Worm (Caenorhabditis elegans) whole organism, early embryonic: ENCODE data around the gene C05C10.2.
A peak's percentile ranks its signal among the peaks of the same experiment; 100 is the strongest.

Experiments
- B0310.2 ChIP-seq: sonication (generic microtip); optimal IDR thresholded peaks from 2 replicates; lab custom pipeline; 2016; ENCODE audit warnings: mild to moderate bottlenecking, missing genetic modification characterization, missing compliant biosample characterization
- F13C5.2 ChIP-seq: sonication (generic microtip); optimal IDR thresholded peaks from 2 replicates; lab custom pipeline; 2017; ENCODE audit warnings: mild to moderate bottlenecking, missing genetic modification characterization, inconsistent platforms, missing compliant biosample characterization
- aly-1 ChIP-seq: sonication (generic microtip); optimal IDR thresholded peaks from 2 replicates; lab custom pipeline; 2016; ENCODE audit warnings: missing genetic modification characterization, missing compliant biosample characterization
- ama-1 ChIP-seq: fragments of 150-350 bp; optimal IDR thresholded peaks from 2 replicates; lab custom pipeline; 2014
- ceh-13 ChIP-seq: fragments of 200-800 bp; sonication (Bioruptor generic); optimal IDR thresholded peaks from 2 replicates; lab custom pipeline; 2018; ENCODE audit warnings: mild to moderate bottlenecking, missing genetic modification characterization, missing compliant biosample characterization
- ceh-36 ChIP-seq: sonication (generic microtip); optimal IDR thresholded peaks from 2 replicates; lab custom pipeline; 2016; ENCODE audit warnings: missing genetic modification characterization, inconsistent platforms, missing compliant biosample characterization
- ets-7 ChIP-seq: sonication (generic microtip); optimal IDR thresholded peaks from 2 replicates; lab custom pipeline; 2016; ENCODE audit warnings: missing genotype, missing genetic modification characterization, missing compliant biosample characterization
- flt-1 ChIP-seq: fragments of 200-800 bp; sonication (Bioruptor generic); IDR thresholded peaks from 2 replicates; pipeline ENCODE4 v1.3.6; 2022; ENCODE audit warnings: missing genetic modification characterization, missing compliant biosample characterization
- hmbx-1 ChIP-seq: sonication (generic microtip); optimal IDR thresholded peaks from 2 replicates; lab custom pipeline; 2016; ENCODE audit warnings: mild to moderate bottlenecking, missing genetic modification characterization, missing compliant biosample characterization
- hmg-4 ChIP-seq: fragments of 200-800 bp; sonication (Bioruptor generic); optimal IDR thresholded peaks from 2 replicates; lab custom pipeline; 2018; ENCODE audit warnings: mild to moderate bottlenecking, missing genetic modification characterization, missing compliant biosample characterization
- hnd-1 ChIP-seq: sonication (generic microtip); optimal IDR thresholded peaks from 2 replicates; lab custom pipeline; 2016; ENCODE audit warnings: missing genetic modification characterization, missing compliant biosample characterization
- pes-1 ChIP-seq: fragments of 200-800 bp; sonication (Bioruptor generic); IDR thresholded peaks from 2 replicates; pipeline ENCODE4 v1.3.6; 2022; ENCODE audit warnings: missing genetic modification reagents, missing genetic modification characterization, missing compliant biosample characterization
- scrt-1 ChIP-seq: fragments of 200-800 bp; sonication (Bioruptor generic); IDR thresholded peaks from 2 replicates; pipeline ENCODE4 v1.3.6; 2022; ENCODE audit warnings: missing genetic modification characterization, missing compliant biosample characterization
- sea-1 ChIP-seq: fragments of 200-800 bp; sonication (Bioruptor generic); conservative IDR thresholded peaks from 2 replicates; pipeline ENCODE4 v1.3.6; 2022; ENCODE audit warnings: missing genetic modification characterization, missing compliant biosample characterization
- tbx-11 ChIP-seq: fragments of 200-800 bp; sonication (Bioruptor generic); IDR thresholded peaks from 2 replicates; pipeline ENCODE4 v1.3.6; 2022; ENCODE audit warnings: missing genetic modification characterization, missing compliant biosample characterization
- tbx-37 ChIP-seq: fragments of 200-800 bp; sonication (Bioruptor generic); conservative IDR thresholded peaks from 2 replicates; pipeline ENCODE4 v1.3.6; 2022; ENCODE audit warnings: missing genetic modification reagents, missing genetic modification characterization, missing compliant biosample characterization
- tra-4 ChIP-seq: sonication (generic microtip); optimal IDR thresholded peaks from 2 replicates; lab custom pipeline; 2017; ENCODE audit warnings: missing genetic modification characterization, missing compliant biosample characterization

Gene C05C10.2

DNA sequence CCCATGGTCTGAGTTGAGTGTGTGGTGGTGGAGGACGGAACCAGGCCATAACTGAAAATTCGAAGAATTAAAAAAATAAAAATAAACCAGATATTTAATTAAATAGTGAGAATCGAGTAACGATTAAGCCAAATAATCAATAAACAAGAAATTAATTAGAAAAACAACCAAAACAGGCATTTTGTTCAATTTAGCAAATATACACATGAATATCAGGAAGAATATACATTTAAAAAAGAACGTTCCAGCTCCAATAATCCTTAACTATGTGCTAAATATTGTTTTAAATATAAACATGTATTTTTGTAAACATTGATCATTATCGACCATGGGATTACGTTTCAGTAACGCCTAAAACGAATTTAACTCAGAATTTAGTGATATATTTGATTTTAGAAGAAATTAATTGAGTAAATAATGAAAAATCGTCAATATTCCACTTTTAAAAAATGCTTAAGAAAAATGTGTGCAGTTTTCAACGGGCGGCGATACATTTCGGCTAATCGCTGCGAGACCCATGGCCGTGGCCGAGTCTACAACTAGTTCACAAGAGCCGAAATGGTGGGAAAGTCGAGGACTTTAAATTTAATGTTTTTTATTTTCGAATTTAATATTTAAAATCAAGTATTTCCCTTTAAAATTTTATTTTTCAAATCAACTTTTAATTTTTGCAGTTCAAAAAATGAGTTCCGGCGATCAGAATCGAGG lies 46.1 kb downstream of the C05C10.2 start, which contains the start of the genes R53.4 and psf-1:
Gene R53.4 (minus strand): TSS at position 51 of the 708 bp plus-strand sequence.
Gene psf-1 (plus strand): TSS at position 675 of the 708 bp plus-strand sequence.
- TF ChIP-seq flt-1 (GFP tag; lab: Robert Waterston, UW): no peak
- peak; percentile 57; the same call in 1 of the 2 replicates for TF ChIP-seq tbx-37
- no peak for TF ChIP-seq ets-7 (tag; lab: Kevin White, UChicago)
- TF ChIP-seq pes-1 (GFP tag; lab: Robert Waterston, UW): 0 out of 2 replicates have a peak, but pooled peaks have one; percentile 33

DNA sequence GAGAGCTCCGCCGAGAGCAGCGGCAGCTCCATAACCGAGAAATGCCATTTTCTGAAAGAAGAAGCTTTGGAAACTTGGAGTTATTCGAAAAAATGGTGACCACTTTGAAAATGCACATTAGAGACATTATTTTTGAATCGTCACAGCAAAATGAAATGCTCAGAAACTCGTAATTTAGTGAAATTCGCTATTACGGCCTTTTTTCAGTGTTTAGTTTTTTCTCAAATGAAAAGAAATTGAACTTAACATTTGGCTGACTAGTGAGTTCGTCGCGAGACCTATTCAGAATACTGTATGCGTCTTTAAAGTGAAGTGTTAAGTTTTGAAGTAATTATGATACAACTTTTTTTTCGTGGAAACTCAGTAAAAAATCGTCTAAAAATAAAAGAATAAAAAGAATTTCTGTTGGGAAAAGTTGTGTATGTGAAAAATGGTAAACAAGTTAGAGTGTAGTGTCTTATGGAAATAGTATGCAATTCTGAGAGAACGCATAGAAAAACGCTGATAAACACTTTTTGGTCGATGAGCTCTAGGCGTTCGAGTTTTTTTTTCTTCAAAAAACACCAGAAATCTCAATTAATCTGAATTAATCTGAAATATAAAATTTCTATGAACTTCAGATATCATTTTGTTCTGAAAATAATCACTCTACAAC lies 48.5 kb downstream of the C05C10.2 start, which contains the start of gene R53.5:
Gene R53.5 (minus strand): TSS at position 51 of the 655 bp plus-strand sequence.
- TF ChIP-seq ets-7 (tag; lab: Kevin White, UChicago) (no peak), flt-1 (GFP tag; lab: Robert Waterston, UW) (no peak), ceh-13 (GFP tag; lab: Kevin White, UChicago) (no peak), tbx-37 (no peak), aly-1 (tag; lab: Kevin White, UChicago) (no peak), pes-1 (GFP tag; lab: Robert Waterston, UW) (no peak), tbx-11 (GFP tag; lab: Robert Waterston, UW) (no peak), F13C5.2 (tag; lab: Kevin White, UChicago) (no peak)

- TF ChIP-seq ama-1 (lab: Kevin White, UChicago) (no peak), hnd-1 (tag; lab: Kevin White, UChicago) (no peak), F13C5.2 (tag; lab: Kevin White, UChicago) (no peak), sea-1 (GFP tag; lab: Robert Waterston, UW) (no peak), pes-1 (GFP tag; lab: Robert Waterston, UW) (no peak), aly-1 (tag; lab: Kevin White, UChicago) (no peak), tra-4 (no peak), B0310.2 (no peak), hmg-4 (no peak), tbx-37 (no peak), hmbx-1 (no peak), scrt-1 (GFP tag; lab: Robert Waterston, UW) (no peak), ceh-36 (tag; lab: Kevin White, UChicago) (no peak), ets-7 (tag; lab: Kevin White, UChicago) (no peak), ceh-13 (GFP tag; lab: Kevin White, UChicago) (no peak)
Measured at ce11 chrII:9974210-9974609, 52.2 kb downstream of the C05C10.2 start.

- TF ChIP-seq tra-4: no peak
- TF ChIP-seq ets-7 (tag; lab: Kevin White, UChicago): no peak
- TF ChIP-seq ceh-36 (tag; lab: Kevin White, UChicago): no peak
- no peak for TF ChIP-seq ceh-13 (GFP tag; lab: Kevin White, UChicago)
Measured at ce11 chrII:9974967-9975366, 52.9 kb downstream of the C05C10.2 start, which contains the start of gene aakg-5. aakg-5 (minus strand) TSS chrII:9975125.

DNA sequence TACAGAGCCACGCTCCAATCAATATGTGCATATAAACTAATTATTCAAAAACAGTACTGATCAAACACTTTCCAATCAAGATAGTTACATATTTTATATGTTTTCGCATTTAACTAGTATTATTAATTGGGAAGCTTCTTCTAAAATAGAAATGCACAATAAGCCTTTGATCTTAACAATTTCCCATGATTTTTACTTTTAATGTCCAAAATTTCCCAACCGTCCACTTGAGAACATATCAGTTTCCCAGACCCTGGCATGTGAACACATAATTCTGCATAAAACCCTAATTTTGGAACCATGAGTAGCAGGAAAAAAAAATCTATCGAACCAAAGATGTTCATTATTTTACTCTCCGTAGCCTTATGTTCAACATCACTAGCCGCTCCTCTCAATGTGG lies 54.4 kb downstream of the C05C10.2 start, which contains the start of gene R53.8:
Gene R53.8 (plus strand): TSS at position 301 of the 400 bp plus-strand sequence.
- no peak for TF ChIP-seq tbx-11 (GFP tag; lab: Robert Waterston, UW)
- no peak for TF ChIP-seq tbx-37
- TF ChIP-seq hmbx-1: no peak
- TF ChIP-seq sea-1 (GFP tag; lab: Robert Waterston, UW): no peak
- TF ChIP-seq pes-1 (GFP tag; lab: Robert Waterston, UW): no peak
- no peak for TF ChIP-seq ama-1 (lab: Kevin White, UChicago)
- TF ChIP-seq ceh-13 (GFP tag; lab: Kevin White, UChicago): no peak
- TF ChIP-seq F13C5.2 (tag; lab: Kevin White, UChicago): no peak
- TF ChIP-seq ets-7 (tag; lab: Kevin White, UChicago): no peak
- no peak for TF ChIP-seq B0310.2
- no peak for TF ChIP-seq hnd-1 (tag; lab: Kevin White, UChicago)
- TF ChIP-seq ceh-36 (tag; lab: Kevin White, UChicago): no peak

DNA sequence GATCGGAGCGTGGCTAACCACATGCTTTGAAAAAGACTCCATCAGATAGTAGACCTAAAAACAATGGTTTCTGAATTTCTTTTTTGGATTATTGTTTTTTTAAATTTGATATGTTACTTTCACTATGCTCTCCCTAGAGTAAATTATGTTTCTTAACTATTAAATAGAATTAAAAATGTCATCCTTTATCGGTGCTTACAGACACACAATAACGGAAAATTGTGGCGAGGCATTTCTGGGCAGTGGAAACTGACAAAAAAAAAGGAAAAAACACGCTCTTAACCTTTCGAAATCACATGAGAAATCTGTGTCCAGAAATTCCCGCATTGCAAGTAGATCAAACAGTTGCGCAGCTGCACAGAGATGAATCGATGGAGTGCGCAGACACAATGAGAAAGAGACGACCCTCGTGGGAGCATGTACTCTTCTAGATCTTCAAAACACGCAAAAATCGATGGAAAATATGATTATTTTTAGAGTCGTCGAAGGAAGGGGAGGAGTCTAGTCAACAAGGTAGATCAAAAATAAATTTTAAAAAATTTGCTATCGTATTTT lies 58.1 kb downstream of the C05C10.2 start, which contains the start of gene ZK892.6:
Gene ZK892.6 (minus strand): TSS at position 51 of the 555 bp plus-strand sequence.
- no peak for TF ChIP-seq pes-1 (GFP tag; lab: Robert Waterston, UW)
- no peak for TF ChIP-seq tbx-11 (GFP tag; lab: Robert Waterston, UW)
- TF ChIP-seq ceh-36 (tag; lab: Kevin White, UChicago): no peak
- no peak for TF ChIP-seq flt-1 (GFP tag; lab: Robert Waterston, UW)
- no peak for TF ChIP-seq ama-1 (lab: Kevin White, UChicago)
- no peak for TF ChIP-seq tbx-37
- TF ChIP-seq hmg-4: no peak
- TF ChIP-seq tra-4: no peak
- TF ChIP-seq B0310.2: no peak
- no peak for TF ChIP-seq ceh-13 (GFP tag; lab: Kevin White, UChicago)
- TF ChIP-seq scrt-1 (GFP tag; lab: Robert Waterston, UW): no peak
- no peak for TF ChIP-seq hnd-1 (tag; lab: Kevin White, UChicago)
- TF ChIP-seq hmbx-1: no peak
- no peak for TF ChIP-seq F13C5.2 (tag; lab: Kevin White, UChicago)
- TF ChIP-seq sea-1 (GFP tag; lab: Robert Waterston, UW): no peak
- TF ChIP-seq ets-7 (tag; lab: Kevin White, UChicago): no peak
- no peak for TF ChIP-seq aly-1 (tag; lab: Kevin White, UChicago)
